Worm (Caenorhabditis elegans): ENCODE data around the gene sri-70.

Gene sri-70

DNA sequence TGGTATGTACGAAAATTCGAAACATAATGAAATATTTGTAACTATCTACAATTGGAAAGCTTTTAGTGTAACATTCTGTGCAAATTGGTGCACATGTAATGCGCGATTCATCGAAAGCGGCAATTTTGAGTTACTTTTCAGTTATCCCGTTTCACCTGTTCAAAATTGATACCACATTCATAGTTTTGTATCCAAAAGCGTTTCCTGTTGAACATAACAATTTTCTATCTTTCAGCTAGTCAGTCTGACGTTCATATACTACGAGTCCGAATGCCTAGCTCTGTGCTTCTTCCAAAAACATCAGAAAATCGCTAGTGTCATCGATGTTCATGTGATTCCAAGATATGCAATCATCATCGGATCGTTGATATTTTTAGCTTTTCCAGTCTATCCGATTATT, 538 bp downstream of the sri-70 start:
- TF ChIP-seq scrt-1 (GFP tag; IDR thresholded peaks at IDR 0.05) (no peak), ceh-36 (tag; optimal IDR thresholded peaks at IDR 0.05) (no peak), hmg-4 (GFP tag; optimal IDR thresholded peaks at IDR 0.05) (no peak), aly-1 (tag; optimal IDR thresholded peaks at IDR 0.05) (no peak)

DNA sequence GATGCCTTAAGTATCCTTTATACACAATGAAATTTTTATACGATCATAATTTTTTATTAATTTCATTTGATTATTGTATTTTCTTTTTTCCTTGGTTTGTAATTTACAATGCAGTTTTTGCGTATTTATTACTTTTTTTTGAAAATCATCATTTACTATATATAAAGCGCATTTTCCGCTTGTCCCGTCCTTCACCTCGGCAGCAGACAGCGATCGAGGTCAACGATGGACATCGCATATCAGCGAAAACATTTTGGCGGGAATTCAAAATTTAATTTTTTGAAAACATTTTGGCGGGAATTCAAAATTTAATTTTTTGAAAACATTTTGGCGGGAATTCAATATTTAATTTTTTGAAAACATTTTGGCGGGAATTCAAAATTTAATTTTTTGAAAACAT, 5.1 kb downstream of the sri-70 start:
- TF ChIP-seq tbx-11 (GFP tag; IDR thresholded peaks at IDR 0.05) (no peak), hmbx-1 (tag; optimal IDR thresholded peaks at IDR 0.05) (no peak), tbx-37 (GFP tag; conservative IDR thresholded peaks at IDR 0.05) (no peak), hnd-1 (tag; optimal IDR thresholded peaks at IDR 0.05) (no peak), ama-1 (optimal IDR thresholded peaks at IDR 0.05) (no peak)

DNA sequence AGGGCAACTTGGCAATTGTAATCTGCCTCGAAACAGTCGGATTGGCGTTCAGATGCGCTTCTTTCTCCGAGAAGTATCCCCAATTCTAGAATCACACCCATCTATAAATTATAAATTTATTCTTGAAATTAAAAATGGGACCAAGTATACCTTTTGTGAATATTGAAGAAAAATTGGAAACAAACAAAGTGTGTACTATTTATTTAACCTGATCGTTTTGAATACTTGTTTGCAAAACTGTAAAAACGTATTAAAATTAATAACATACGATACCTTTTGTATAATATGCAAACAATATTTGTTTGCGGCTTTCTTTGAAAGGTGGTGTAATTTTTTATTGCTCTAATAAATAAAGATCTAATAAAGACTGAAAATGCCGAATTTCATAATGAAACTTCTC, 9.5 kb downstream of the sri-70 start, which contains the start of gene Y61B8B.3:
Gene Y61B8B.3 (minus strand): TSS at position 101 of the 400 bp plus-strand sequence.
- TF ChIP-seq scrt-1 (GFP tag; IDR thresholded peaks at IDR 0.05) (no peak), ama-1 (optimal IDR thresholded peaks at IDR 0.05) (no peak), ets-7 (tag; optimal IDR thresholded peaks at IDR 0.05) (no peak)

DNA sequence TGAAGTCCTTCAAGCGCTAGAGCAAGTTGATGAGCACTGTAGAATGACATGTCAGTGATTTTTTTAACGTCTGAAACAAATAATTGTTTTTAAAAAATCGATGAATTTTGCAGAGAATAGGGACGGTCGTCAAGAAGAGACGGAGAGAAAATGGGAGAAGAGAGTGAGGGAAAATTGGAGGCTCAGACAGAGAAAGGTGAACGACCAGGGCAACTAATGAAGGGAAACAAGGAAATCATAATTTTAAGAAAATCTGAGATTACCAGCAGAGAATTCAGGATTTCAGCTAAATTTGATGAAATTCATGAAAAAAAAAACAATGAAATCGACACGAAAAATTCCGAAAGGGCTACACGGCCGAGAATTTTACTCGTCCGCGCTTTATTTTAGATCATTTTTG, 12.2 kb downstream of the sri-70 start, which contains the start of gene F31E9.6:
Gene F31E9.6 (minus strand): TSS at position 91 of the 400 bp plus-strand sequence.
- TF ChIP-seq hmbx-1 (tag; optimal IDR thresholded peaks at IDR 0.05) (no peak), tbx-37 (GFP tag; conservative IDR thresholded peaks at IDR 0.05) (no peak), ets-7 (tag; optimal IDR thresholded peaks at IDR 0.05) (no peak), ama-1 (optimal IDR thresholded peaks at IDR 0.05) (no peak), tbx-11 (GFP tag; IDR thresholded peaks at IDR 0.05) (no peak), ceh-36 (tag; optimal IDR thresholded peaks at IDR 0.05) (no peak), hnd-1 (tag; optimal IDR thresholded peaks at IDR 0.05) (no peak), tra-4 (tag; optimal IDR thresholded peaks at IDR 0.05) (no peak), sea-1 (GFP tag; conservative IDR thresholded peaks at IDR 0.05) (no peak), pes-1 (GFP tag; IDR thresholded peaks at IDR 0.05) (no peak), ceh-13 (GFP tag; optimal IDR thresholded peaks at IDR 0.05) (no peak), aly-1 (tag; optimal IDR thresholded peaks at IDR 0.05) (no peak), hmg-4 (GFP tag; optimal IDR thresholded peaks at IDR 0.05) (no peak), scrt-1 (GFP tag; IDR thresholded peaks at IDR 0.05) (no peak), B0310.2 (tag; optimal IDR thresholded peaks at IDR 0.05) (no peak), F13C5.2 (tag; optimal IDR thresholded peaks at IDR 0.05) (no peak)

DNA sequence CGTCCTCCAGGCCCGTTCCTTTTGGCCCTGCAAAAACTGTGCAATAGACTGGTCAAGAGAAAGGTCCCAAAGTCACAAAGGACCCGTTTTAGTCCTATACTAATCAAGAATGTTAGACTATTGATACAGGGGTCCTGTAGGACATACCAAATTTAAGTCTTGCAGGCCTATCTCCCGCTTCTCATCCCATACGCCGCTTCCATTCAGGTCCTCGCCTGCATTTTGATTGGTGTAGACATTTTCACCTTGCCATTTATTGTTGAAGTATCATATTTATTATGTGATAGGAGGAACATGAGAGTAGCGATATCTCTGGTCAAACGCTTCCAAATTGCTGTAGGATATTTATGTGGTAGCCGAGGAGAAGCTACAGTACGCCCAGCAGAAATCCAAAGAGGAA, 14.4 kb downstream of the sri-70 start:
- TF ChIP-seq tra-4 (tag; optimal IDR thresholded peaks at IDR 0.05) = no peak

DNA sequence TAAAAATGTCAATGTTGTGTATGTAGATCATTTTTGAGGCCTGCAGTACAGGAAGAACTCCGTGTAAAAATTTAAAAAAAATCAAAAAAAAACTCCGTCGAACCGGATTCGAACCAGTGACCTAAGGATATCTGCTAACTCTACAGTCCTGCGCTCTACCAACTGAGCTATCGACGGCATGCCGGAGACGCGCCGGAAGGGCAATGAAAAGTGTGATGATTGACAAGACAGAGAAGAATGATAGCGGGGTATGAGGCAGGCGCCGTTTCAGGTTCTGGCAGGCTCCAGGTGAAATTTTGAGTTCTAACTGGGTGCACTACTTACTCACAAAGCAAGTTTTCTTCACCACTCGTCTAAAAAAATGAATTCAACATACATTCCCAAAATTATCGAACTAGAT, 14.9 kb downstream of the sri-70 start, which contains the start of gene srz-58:
Gene srz-58 (plus strand): TSS at position 362 of the 400 bp plus-strand sequence.
- TF ChIP-seq ama-1 (optimal IDR thresholded peaks at IDR 0.05) = no peak
- TF ChIP-seq scrt-1 (GFP tag; IDR thresholded peaks at IDR 0.05) = no peak
- TF ChIP-seq tra-4 (tag; optimal IDR thresholded peaks at IDR 0.05) = no peak
- TF ChIP-seq flt-1 (GFP tag; IDR thresholded peaks at IDR 0.05) = no peak
- TF ChIP-seq hnd-1 (tag; optimal IDR thresholded peaks at IDR 0.05) = no peak
- TF ChIP-seq ets-7 (tag; optimal IDR thresholded peaks at IDR 0.05) = no peak
- no peak for TF ChIP-seq aly-1 (tag; optimal IDR thresholded peaks at IDR 0.05)
- TF ChIP-seq pes-1 (GFP tag; IDR thresholded peaks at IDR 0.05) = no peak
- TF ChIP-seq sea-1 (GFP tag; conservative IDR thresholded peaks at IDR 0.05) = no peak
- no peak for TF ChIP-seq tbx-11 (GFP tag; IDR thresholded peaks at IDR 0.05)
- TF ChIP-seq B0310.2 (tag; optimal IDR thresholded peaks at IDR 0.05) = no peak
- TF ChIP-seq ceh-36 (tag; optimal IDR thresholded peaks at IDR 0.05) = no peak
- no peak for TF ChIP-seq hmg-4 (GFP tag; optimal IDR thresholded peaks at IDR 0.05)
- no peak for TF ChIP-seq F13C5.2 (tag; optimal IDR thresholded peaks at IDR 0.05)
- TF ChIP-seq tbx-37 (GFP tag; conservative IDR thresholded peaks at IDR 0.05) = no peak

DNA sequence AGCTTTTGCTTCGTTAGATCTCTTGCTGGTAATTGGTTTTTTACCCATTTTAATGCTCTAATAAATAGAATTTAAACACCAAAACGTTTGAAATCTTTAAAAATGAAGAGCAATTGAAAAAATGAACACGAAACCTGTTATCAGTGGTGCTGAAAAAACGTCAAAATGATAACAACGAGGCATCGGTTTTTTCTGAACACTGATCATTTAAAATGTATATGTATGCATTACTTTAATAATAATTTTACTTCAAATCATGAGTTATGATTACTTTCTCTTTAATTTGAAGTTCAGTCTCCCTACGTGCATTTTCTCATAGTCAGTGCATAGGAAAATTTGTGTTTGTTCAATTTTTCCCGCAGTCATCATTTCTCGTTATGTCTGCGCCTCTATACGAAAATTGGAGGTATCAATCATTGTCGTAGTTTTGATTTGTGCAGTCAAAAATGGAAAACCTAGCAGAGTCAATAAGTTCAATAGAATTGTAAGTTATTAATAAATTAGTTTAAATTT, 19.6 kb downstream of the sri-70 start, which contains the start of gene F31E9.3:
Gene F31E9.3 (plus strand): TSS at position 194 of the 513 bp plus-strand sequence.
- TF ChIP-seq ceh-13 (GFP tag; optimal IDR thresholded peaks at IDR 0.05) (no peak), ama-1 (optimal IDR thresholded peaks at IDR 0.05) (no peak), hmg-4 (GFP tag; optimal IDR thresholded peaks at IDR 0.05) (no peak), scrt-1 (GFP tag; IDR thresholded peaks at IDR 0.05) (no peak), ets-7 (tag; optimal IDR thresholded peaks at IDR 0.05) (no peak), B0310.2 (tag; optimal IDR thresholded peaks at IDR 0.05) (no peak), pes-1 (GFP tag; IDR thresholded peaks at IDR 0.05) (no peak), tbx-37 (GFP tag; conservative IDR thresholded peaks at IDR 0.05) (no peak), sea-1 (GFP tag; conservative IDR thresholded peaks at IDR 0.05) (no peak), F13C5.2 (tag; optimal IDR thresholded peaks at IDR 0.05) (no peak), aly-1 (tag; optimal IDR thresholded peaks at IDR 0.05) (no peak), flt-1 (GFP tag; IDR thresholded peaks at IDR 0.05) (no peak), hnd-1 (tag; optimal IDR thresholded peaks at IDR 0.05) (no peak), hmbx-1 (tag; optimal IDR thresholded peaks at IDR 0.05) (no peak), tra-4 (tag; optimal IDR thresholded peaks at IDR 0.05) (no peak), tbx-11 (GFP tag; IDR thresholded peaks at IDR 0.05) (no peak), ceh-36 (tag; optimal IDR thresholded peaks at IDR 0.05) (no peak)

DNA sequence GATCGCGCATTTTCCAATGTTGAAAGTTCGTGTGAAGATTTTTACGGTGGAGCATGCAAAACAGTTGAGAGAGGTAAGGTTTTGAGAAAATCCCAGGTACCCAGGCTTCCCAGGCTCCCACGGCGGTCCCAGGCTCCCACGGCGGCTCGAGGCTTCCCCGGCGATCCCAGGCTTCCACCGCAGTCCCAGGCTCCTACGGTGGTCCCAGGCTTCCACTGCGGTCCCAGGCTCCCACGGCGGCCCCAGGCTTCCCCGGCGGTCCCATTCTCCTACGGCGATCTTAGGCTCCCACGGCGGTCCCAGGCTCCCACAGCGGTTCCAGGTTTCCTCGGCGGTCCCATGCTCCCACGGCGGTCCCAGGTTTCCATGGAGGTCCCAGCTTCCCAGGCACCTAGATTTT, 21.0 kb downstream of the sri-70 start:
- TF ChIP-seq sea-1 (GFP tag; conservative IDR thresholded peaks at IDR 0.05) (no peak), ceh-13 (GFP tag; optimal IDR thresholded peaks at IDR 0.05) (peak; percentile 13)

DNA sequence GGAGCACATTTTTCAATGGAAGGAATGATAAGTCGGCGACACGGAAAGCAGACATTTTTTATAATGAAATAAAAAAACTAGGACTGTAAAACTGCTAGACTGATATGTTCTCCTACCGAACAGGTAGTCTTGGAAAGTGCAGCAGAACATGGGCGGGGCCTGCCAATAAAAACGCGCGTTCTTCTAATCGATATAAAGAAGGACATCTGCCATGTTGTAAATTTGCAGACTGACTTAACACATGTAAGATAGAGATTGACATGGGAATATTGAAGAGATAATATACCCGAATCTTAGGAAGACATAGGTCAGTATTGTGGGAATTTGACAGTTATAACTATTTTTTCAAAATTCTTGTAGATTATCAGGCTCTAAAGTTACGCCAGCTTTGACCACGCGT, 25.0 kb downstream of the sri-70 start, which contains the start of gene sdz-16:
Gene sdz-16 (minus strand): TSS at position 101 of the 400 bp plus-strand sequence.
- TF ChIP-seq aly-1 (tag; optimal IDR thresholded peaks at IDR 0.05) (no peak), sea-1 (GFP tag; conservative IDR thresholded peaks at IDR 0.05) (no peak), ceh-36 (tag; optimal IDR thresholded peaks at IDR 0.05) (no peak), hnd-1 (tag; optimal IDR thresholded peaks at IDR 0.05) (no peak), ceh-13 (GFP tag; optimal IDR thresholded peaks at IDR 0.05) (no peak), tra-4 (tag; optimal IDR thresholded peaks at IDR 0.05) (no peak), hmg-4 (GFP tag; optimal IDR thresholded peaks at IDR 0.05) (no peak), F13C5.2 (tag; optimal IDR thresholded peaks at IDR 0.05) (no peak), pes-1 (GFP tag; IDR thresholded peaks at IDR 0.05) (no peak), flt-1 (GFP tag; IDR thresholded peaks at IDR 0.05) (no peak), hmbx-1 (tag; optimal IDR thresholded peaks at IDR 0.05) (no peak), ama-1 (optimal IDR thresholded peaks at IDR 0.05) (no peak), B0310.2 (tag; optimal IDR thresholded peaks at IDR 0.05) (no peak), ets-7 (tag; optimal IDR thresholded peaks at IDR 0.05) (no peak), scrt-1 (GFP tag; IDR thresholded peaks at IDR 0.05) (no peak), tbx-11 (GFP tag; IDR thresholded peaks at IDR 0.05) (no peak), tbx-37 (GFP tag; conservative IDR thresholded peaks at IDR 0.05) (no peak)
